Worm (Caenorhabditis elegans) whole organism, early embryonic: Measurements from ENCODE around the gene F17E9.2.

Experiments used
- ama-1 ChIP-seq: fragments of 150-350 bp; optimal IDR thresholded peaks from 2 replicates; lab custom pipeline; 2014
- ceh-13 ChIP-seq: fragments of 200-800 bp; sonication (Bioruptor generic); optimal IDR thresholded peaks from 2 replicates; lab custom pipeline; 2018; ENCODE audit warnings: mild to moderate bottlenecking, missing genetic modification characterization, missing compliant biosample characterization
- ets-7 ChIP-seq: sonication (generic microtip); optimal IDR thresholded peaks from 2 replicates; lab custom pipeline; 2016; ENCODE audit warnings: missing genotype, missing genetic modification characterization, missing compliant biosample characterization
- flt-1 ChIP-seq: fragments of 200-800 bp; sonication (Bioruptor generic); IDR thresholded peaks from 2 replicates; pipeline ENCODE4 v1.3.6; 2022; ENCODE audit warnings: missing genetic modification characterization, missing compliant biosample characterization
- hmbx-1 ChIP-seq: sonication (generic microtip); optimal IDR thresholded peaks from 2 replicates; lab custom pipeline; 2016; ENCODE audit warnings: mild to moderate bottlenecking, missing genetic modification characterization, missing compliant biosample characterization
- hmg-4 ChIP-seq: fragments of 200-800 bp; sonication (Bioruptor generic); optimal IDR thresholded peaks from 2 replicates; lab custom pipeline; 2018; ENCODE audit warnings: mild to moderate bottlenecking, missing genetic modification characterization, missing compliant biosample characterization
- pes-1 ChIP-seq: fragments of 200-800 bp; sonication (Bioruptor generic); IDR thresholded peaks from 2 replicates; pipeline ENCODE4 v1.3.6; 2022; ENCODE audit warnings: missing genetic modification reagents, missing genetic modification characterization, missing compliant biosample characterization
- tbx-11 ChIP-seq: fragments of 200-800 bp; sonication (Bioruptor generic); IDR thresholded peaks from 2 replicates; pipeline ENCODE4 v1.3.6; 2022; ENCODE audit warnings: missing genetic modification characterization, missing compliant biosample characterization
- tra-4 ChIP-seq: sonication (generic microtip); optimal IDR thresholded peaks from 2 replicates; lab custom pipeline; 2017; ENCODE audit warnings: missing genetic modification characterization, missing compliant biosample characterization

DNA sequence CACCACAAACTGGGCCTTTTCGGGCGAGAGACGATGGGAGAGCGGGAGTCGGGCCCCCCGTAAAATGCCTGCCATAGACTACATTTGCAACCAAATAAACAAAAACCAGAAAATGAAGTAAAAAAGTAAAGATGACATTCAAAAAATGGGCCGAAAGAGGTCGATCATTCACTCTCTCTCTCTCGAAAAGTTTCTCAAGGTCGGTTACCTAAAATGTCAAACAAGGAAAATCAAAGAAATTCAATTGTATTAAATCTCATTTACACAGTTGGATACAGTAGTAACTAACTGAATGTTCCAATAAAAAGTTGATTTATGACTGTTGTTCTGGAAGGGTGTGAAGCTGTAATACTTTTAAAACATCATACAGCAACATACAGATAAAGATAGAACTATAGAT, 36.9 kb upstream of the F17E9.2 start:
- TF ChIP-seq hmg-4 (GFP tag; lab: Kevin White, UChicago): no peak
- no peak for TF ChIP-seq ama-1 (lab: Kevin White, UChicago)
- no peak for TF ChIP-seq tbx-11
- no peak for TF ChIP-seq ets-7
- no peak for TF ChIP-seq tra-4
- no peak for TF ChIP-seq pes-1 (GFP tag; lab: Robert Waterston, UW)
- no peak for TF ChIP-seq flt-1 (GFP tag; lab: Robert Waterston, UW)
- no peak for TF ChIP-seq ceh-13 (GFP tag; lab: Kevin White, UChicago)
- no peak for TF ChIP-seq hmbx-1 (tag; lab: Kevin White, UChicago)
